Fruit fly (Drosophila melanogaster) whole organism, embryonic: ENCODE measurements around the gene Sc2.

Experiments
- Bdp1 ChIP-seq: fragments of 200-800 bp; sonication (Bioruptor generic); optimal IDR thresholded peaks from 3 replicates; lab custom pipeline; 2016; ENCODE audit warnings: missing biosample characterization, missing genetic modification characterization
- CG10267 ChIP-seq: fragments of 200-800 bp; sonication (Bioruptor generic); optimal IDR thresholded peaks from 2 replicates; lab custom pipeline; 2018; ENCODE audit warnings: missing biosample characterization, mild to moderate bottlenecking, missing genetic modification characterization, moderate library complexity
- CG10959 ChIP-seq: fragments of 200-800 bp; sonication (Bioruptor generic); IDR thresholded peaks from 2 replicates; pipeline ENCODE4 v1.3.6; 2022; ENCODE audit warnings: missing biosample characterization, missing genetic modification characterization
- CG11093 ChIP-seq: fragments of 200-800 bp; sonication (Bioruptor generic); IDR thresholded peaks from 3 replicates; pipeline ENCODE4 v1.3.6; 2022; ENCODE audit warnings: missing biosample characterization, missing genetic modification characterization
- CG11398 ChIP-seq: fragments of 200-800 bp; sonication (Bioruptor generic); optimal IDR thresholded peaks from 2 replicates; lab custom pipeline; 2016; ENCODE audit warnings: missing biosample characterization, missing genetic modification characterization
- CG12769 ChIP-seq: fragments of 200-800 bp; sonication (Bioruptor generic); optimal IDR thresholded peaks from 2 replicates; lab custom pipeline; 2019; ENCODE audit warnings: missing biosample characterization, mild to moderate bottlenecking, missing genetic modification characterization, moderate library complexity
- CG13624 ChIP-seq: fragments of 200-800 bp; sonication (Bioruptor generic); optimal IDR thresholded peaks from 2 replicates; lab custom pipeline; 2016; ENCODE audit warnings: missing biosample characterization, missing genetic modification characterization
- CG15479 ChIP-seq: fragments of 200-800 bp; sonication (Bioruptor generic); optimal IDR thresholded peaks from 3 replicates; lab custom pipeline; 2019; ENCODE audit warnings: missing biosample characterization, mild to moderate bottlenecking, missing genetic modification characterization, moderate library complexity
- CG15601 ChIP-seq: fragments of 200-800 bp; sonication (Bioruptor generic); optimal IDR thresholded peaks from 3 replicates; lab custom pipeline; 2019; ENCODE audit warnings: missing biosample characterization, mild to moderate bottlenecking, missing genetic modification characterization, moderate library complexity
- CG1647 ChIP-seq: fragments of 200-800 bp; sonication (Bioruptor generic); optimal IDR thresholded peaks from 3 replicates; lab custom pipeline; 2016; ENCODE audit warnings: missing biosample characterization, missing genetic modification characterization
- CG2199 ChIP-seq: fragments of 200-800 bp; sonication (Bioruptor generic); IDR thresholded peaks from 3 replicates; pipeline ENCODE4 v1.3.6; 2022; ENCODE audit warnings: missing biosample characterization, missing genetic modification characterization
- CG2678 ChIP-seq: fragments of 200-800 bp; sonication (Bioruptor generic); optimal IDR thresholded peaks from 3 replicates; lab custom pipeline; 2019; ENCODE audit warnings: missing biosample characterization, mild to moderate bottlenecking, missing genetic modification characterization, moderate library complexity
- CG34376 ChIP-seq: fragments of 200-800 bp; sonication (Bioruptor generic); optimal IDR thresholded peaks from 2 replicates; lab custom pipeline; 2018; ENCODE audit warnings: missing biosample characterization, mild to moderate bottlenecking, missing genetic modification characterization
- CG8290 ChIP-seq, 3 experiments: fragments of 200-800 bp; sonication (Bioruptor generic); optimal IDR thresholded peaks; 2 replicates each; lab custom pipeline; 2016 to 2019; ENCODE audit warnings: missing biosample characterization in 3 of 3, missing genetic modification characterization in 3 of 3, mild to moderate bottlenecking in 2 of 3, moderate library complexity in 1 of 3
- CG8765 ChIP-seq: fragments of 200-800 bp; sonication (Bioruptor generic); IDR thresholded peaks from 2 replicates; pipeline ENCODE4 v1.3.6; 2022; ENCODE audit warnings: missing biosample characterization, missing genetic modification characterization
- CG8924 ChIP-seq: fragments of 200-800 bp; optimal IDR thresholded peaks from 3 replicates; lab custom pipeline; 2019; ENCODE audit warnings: missing biosample characterization, mild to moderate bottlenecking, missing genetic modification characterization, moderate library complexity
- CHES-1-like ChIP-seq: fragments of 200-800 bp; sonication (Bioruptor generic); optimal IDR thresholded peaks from 2 replicates; lab custom pipeline; 2016; ENCODE audit warnings: missing biosample characterization, missing genetic modification characterization
- Dbx ChIP-seq: fragments of 200-800 bp; sonication (Bioruptor generic); IDR thresholded peaks from 3 replicates; pipeline ENCODE4 v1.3.6; 2022; ENCODE audit warnings: missing biosample characterization, missing genetic modification characterization
- Doc2 ChIP-seq: fragments of 200-800 bp; sonication (Bioruptor generic); IDR thresholded peaks from 2 replicates; pipeline ENCODE4 v1.3.6; 2022; ENCODE audit warnings: missing biosample characterization, missing genetic modification characterization
- E2f2 ChIP-seq: fragments of 200-800 bp; sonication (Bioruptor generic); IDR thresholded peaks from 2 replicates; pipeline ENCODE4 v1.3.6; 2022; ENCODE audit warnings: missing biosample characterization, missing genetic modification characterization
- Ets65A ChIP-seq: fragments of 200-800 bp; sonication (Bioruptor generic); peaks from one replicate; lab custom pipeline; 2016; ENCODE audit warnings: missing biosample characterization, missing genetic modification characterization
- Fer1 ChIP-seq: fragments of 200-800 bp; sonication (Bioruptor generic); optimal IDR thresholded peaks from 2 replicates; lab custom pipeline; 2017; ENCODE audit warnings: missing biosample characterization, mild to moderate bottlenecking, missing genetic modification characterization
- HLH54F ChIP-seq: fragments of 200-800 bp; sonication (Bioruptor generic); optimal IDR thresholded peaks from 3 replicates; lab custom pipeline; 2016; ENCODE audit warnings: missing biosample characterization, missing genetic modification characterization
- HmgD ChIP-seq: fragments of 200-800 bp; sonication (Bioruptor generic); optimal IDR thresholded peaks from 3 replicates; lab custom pipeline; 2016; ENCODE audit warnings: missing biosample characterization, missing genetic modification characterization
- Hr78 ChIP-seq, 2 experiments: fragments of 200-800 bp in 1 of 2; fragments of >200 bp in 1 of 2; sonication (Bioruptor generic) in 1 of 2; optimal IDR thresholded peaks; 2 replicates each; lab custom pipeline; 2017 to 2019; ENCODE audit warnings: missing biosample characterization in 2 of 2, missing genetic modification characterization in 2 of 2, mild to moderate bottlenecking in 1 of 2, moderate library complexity in 1 of 2
- Hsf ChIP-seq: fragments of 200-800 bp; sonication (Bioruptor generic); optimal IDR thresholded peaks from 3 replicates; lab custom pipeline; 2016; ENCODE audit warnings: missing biosample characterization, missing genetic modification characterization
- Lhr ChIP-seq: fragments of 200-800 bp; sonication (Bioruptor generic); optimal IDR thresholded peaks from 3 replicates; lab custom pipeline; 2017; ENCODE audit warnings: mild to moderate bottlenecking, missing biosample characterization, missing genetic modification reagents, missing genetic modification characterization
- MBD-R2 ChIP-seq: fragments of 200-800 bp; sonication (Bioruptor generic); IDR thresholded peaks from 2 replicates; pipeline ENCODE4 v1.3.6; 2022; ENCODE audit warnings: missing biosample characterization, missing genetic modification characterization
- MESR4 ChIP-seq: fragments of 200-800 bp; sonication (Bioruptor generic); optimal IDR thresholded peaks from 2 replicates; lab custom pipeline; 2018; ENCODE audit warnings: missing biosample characterization, mild to moderate bottlenecking, missing genetic modification characterization, moderate library complexity
- Mes4 ChIP-seq: fragments of 200-800 bp; sonication (Bioruptor generic); optimal IDR thresholded peaks from 2 replicates; lab custom pipeline; 2016; ENCODE audit warnings: missing biosample characterization, missing genetic modification characterization
- NC2β ChIP-seq: fragments of 200-800 bp; sonication (Bioruptor generic); optimal IDR thresholded peaks from 2 replicates; lab custom pipeline; 2016; ENCODE audit warnings: missing biosample characterization, missing genetic modification characterization
- Nf-YB ChIP-seq: fragments of 200-800 bp; sonication (Bioruptor generic); optimal IDR thresholded peaks from 3 replicates; lab custom pipeline; 2019; ENCODE audit warnings: missing biosample characterization, mild to moderate bottlenecking, missing genetic modification characterization, moderate library complexity
- Nf-YC ChIP-seq: fragments of 200-800 bp; optimal IDR thresholded peaks from 3 replicates; lab custom pipeline; 2019; ENCODE audit warnings: missing biosample characterization, mild to moderate bottlenecking, missing genetic modification characterization, moderate library complexity
- bigmax ChIP-seq: fragments of 200-800 bp; sonication (Bioruptor generic); optimal IDR thresholded peaks from 2 replicates; lab custom pipeline; 2018; ENCODE audit warnings: missing biosample characterization, mild to moderate bottlenecking, missing genetic modification characterization
- crc ChIP-seq: fragments of 200-800 bp; sonication (Bioruptor generic); optimal IDR thresholded peaks from 2 replicates; lab custom pipeline; 2016; ENCODE audit warnings: missing biosample characterization, missing genetic modification characterization
- dpn ChIP-seq, 2 experiments: fragments of 200-800 bp; sonication (Bioruptor generic); optimal IDR thresholded peaks; 3 replicates each; lab custom pipeline; 2016; ENCODE audit warnings: missing biosample characterization in 2 of 2, missing genetic modification characterization in 2 of 2
- dysf ChIP-seq: fragments of 200-800 bp; sonication (Bioruptor generic); IDR thresholded peaks from 3 replicates; pipeline ENCODE4 v1.3.6; 2022; ENCODE audit warnings: missing biosample characterization, missing genetic modification characterization
- lab ChIP-seq: fragments of 200-800 bp; sonication (Bioruptor generic); optimal IDR thresholded peaks from 3 replicates; lab custom pipeline; 2017; ENCODE audit warnings: missing biosample characterization, missing genetic modification characterization, mild to moderate bottlenecking, moderate library complexity, missing genetic modification reagents
- maf-S ChIP-seq: fragments of 200-800 bp; sonication (Bioruptor generic); optimal IDR thresholded peaks from 2 replicates; lab custom pipeline; 2016; ENCODE audit warnings: missing biosample characterization, missing genetic modification characterization
- nerfin-1 ChIP-seq: fragments of 200-800 bp; sonication (Bioruptor generic); optimal IDR thresholded peaks from 3 replicates; lab custom pipeline; 2019; ENCODE audit warnings: missing biosample characterization, mild to moderate bottlenecking, missing genetic modification characterization, moderate library complexity
- pb ChIP-seq: fragments of 200-800 bp; sonication (Bioruptor generic); optimal IDR thresholded peaks from 3 replicates; lab custom pipeline; 2016; ENCODE audit warnings: missing biosample characterization, missing genetic modification characterization
- sr ChIP-seq: fragments of 200-800 bp; sonication (Bioruptor generic); IDR thresholded peaks from 3 replicates; pipeline ENCODE4 v1.3.6; 2022; ENCODE audit warnings: missing biosample characterization, missing genetic modification characterization
- sug ChIP-seq: fragments of 200-800 bp; optimal IDR thresholded peaks from 2 replicates; lab custom pipeline; 2019; ENCODE audit warnings: missing biosample characterization, mild to moderate bottlenecking, missing genetic modification characterization, moderate library complexity
- tin ChIP-seq: fragments of 200-800 bp; sonication (Bioruptor generic); optimal IDR thresholded peaks from 3 replicates; lab custom pipeline; 2016; ENCODE audit warnings: missing biosample characterization, missing genetic modification characterization

The Sc2 gene

DNA sequence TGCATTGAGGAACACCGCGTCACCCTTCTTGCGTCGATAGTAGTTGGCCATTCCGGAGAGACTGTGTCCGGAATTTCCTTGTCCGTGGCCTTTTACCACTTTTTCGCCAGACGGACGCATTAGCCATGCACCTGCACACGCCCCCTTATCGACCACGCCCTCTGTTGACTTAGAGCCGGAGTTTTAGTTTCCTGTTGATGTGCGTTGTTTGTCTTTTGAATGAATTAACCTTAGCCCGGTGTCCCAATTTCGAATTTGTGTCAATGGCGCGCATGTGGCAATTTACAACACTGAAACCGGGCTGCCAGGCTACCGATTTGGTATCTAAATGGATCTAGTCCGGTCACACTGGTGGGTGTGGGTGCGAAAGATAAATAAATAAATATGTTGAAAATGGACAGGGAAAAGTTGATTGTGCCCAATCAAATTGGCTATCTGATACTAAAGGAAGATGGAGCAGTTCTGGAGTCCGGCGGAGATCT, 6.7 kb upstream of the Sc2 start, which contains the start of the genes Gr63a and Lamtor4 (continued):
- TF ChIP-seq Hr78 (GFP tag; optimal IDR thresholded peaks at IDR 0.05; lab: Kevin White, UChicago) (no peak), Lhr (GFP tag; lab: Kevin White, UChicago) (peak; percentile 24), dpn (GFP tag; optimal IDR thresholded peaks at IDR 0.05; lab: Kevin White, UChicago) (peak; percentile 27 to 28), CG8765 (GFP tag; lab: Robert Waterston, UW) (no peak), CG11093 (no peak), tin (GFP tag; lab: Kevin White, UChicago) (peak; percentile 0), Bdp1 (peak; percentile 25), bigmax (peak; percentile 15), Ets65A (GFP tag; lab: Kevin White, UChicago) (peak; percentile 56), CG2199 (GFP tag; lab: Robert Waterston, UW) (peak; percentile 98), lab (GFP tag; lab: Kevin White, UChicago) (peak; percentile 17), dysf (GFP tag; lab: Robert Waterston, UW) (no peak), CG10959 (GFP tag; lab: Robert Waterston, UW) (no peak), maf-S (peak; percentile 24), CG12769 (tag; lab: Kevin White, UChicago) (peak; percentile 27), CG11398 (GFP tag; lab: Kevin White, UChicago) (peak; percentile 0), HmgD (GFP tag; lab: Kevin White, UChicago) (no peak), CG8924 (tag; lab: Kevin White, UChicago) (peak; percentile 40), CG13624 (peak; percentile 57), CG1647 (GFP tag; lab: Kevin White, UChicago) (peak; percentile 10), sug (tag; lab: Kevin White, UChicago) (peak; percentile 43), Nf-YB (peak; percentile 1), CG34376 (GFP tag; lab: Kevin White, UChicago) (peak; percentile 72), Fer1 (GFP tag; lab: Kevin White, UChicago) (peak; percentile 29), MESR4 (GFP tag; lab: Kevin White, UChicago) (peak; percentile 77), pb (GFP tag; lab: Kevin White, UChicago) (no peak), sr (GFP tag; lab: Robert Waterston, UW) (peak; percentile 58; the same call in 1 of the 3 replicates), Hsf (GFP tag; lab: Kevin White, UChicago) (peak; percentile 3), CG15479 (GFP tag; lab: Kevin White, UChicago) (no peak), Doc2 (GFP tag; lab: Robert Waterston, UW) (no peak), NC2β (GFP tag; lab: Kevin White, UChicago) (peak; percentile 37), CHES-1-like (GFP tag; lab: Kevin White, UChicago) (peak; percentile 37), CG10267 (tag; lab: Kevin White, UChicago) (peak; percentile 96), nerfin-1 (tag; lab: Kevin White, UChicago) (peak; percentile 72), Mes4 (GFP tag; lab: Kevin White, UChicago) (no peak), MBD-R2 (GFP tag; lab: Robert Waterston, UW) (peak; percentile 81), CG15601 (tag; lab: Kevin White, UChicago) (peak; percentile 34), E2f2 (GFP tag; lab: Robert Waterston, UW) (peak; percentile 97), HLH54F (peak; percentile 33), Dbx (GFP tag; lab: Robert Waterston, UW) (0 out of 3 replicates have a peak, but pooled peaks have one; percentile 15), CG8290 (GFP tag; optimal IDR thresholded peaks at IDR 0.05; lab: Kevin White, UChicago) (no peak), CG8290 (tag; optimal IDR thresholded peaks at IDR 0.05; lab: Kevin White, UChicago) (peak in 1 of 2 experiments; percentile 71), crc (no peak), CG2678 (no peak), Nf-YC (tag; lab: Kevin White, UChicago) (peak; percentile 32)
